Worm (Caenorhabditis elegans): ENCODE data around the gene glb-17.

Gene glb-17

DNA sequence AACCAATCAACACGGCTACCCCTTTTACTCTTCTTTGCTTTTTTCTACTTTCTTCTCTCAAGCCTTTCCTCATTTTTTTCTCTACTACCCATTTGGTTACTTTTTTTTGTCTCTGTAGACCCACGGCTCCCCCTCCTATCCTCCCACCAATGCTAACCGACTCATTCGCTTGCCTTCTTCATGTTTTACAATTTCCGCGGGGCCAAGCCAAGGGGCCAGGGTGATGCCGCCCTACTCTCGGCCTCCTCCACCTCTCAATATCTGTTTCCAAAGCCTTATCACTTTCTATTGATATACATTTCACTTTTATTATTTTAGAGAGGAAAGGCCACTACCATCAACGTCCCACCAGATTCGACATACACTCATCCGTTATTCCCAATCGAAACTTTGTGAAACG, 33.5 kb downstream of the glb-17 start, which contains the start of gene F49E2.5:
Gene F49E2.5, plus strand, starts transcription at position 301 of the 400 bp plus-strand sequence.
- TF ChIP-seq ztf-23 (GFP tag; IDR thresholded peaks at IDR 0.05) = no peak
- TF ChIP-seq med-1 (GFP tag; optimal IDR thresholded peaks at IDR 0.05; ENCODE audit: insufficient read depth) = no peak
- TF ChIP-seq tab-1 (GFP tag; IDR thresholded peaks at IDR 0.05) = no peak
- no peak for TF ChIP-seq flt-1 (GFP tag; IDR thresholded peaks at IDR 0.05)

DNA sequence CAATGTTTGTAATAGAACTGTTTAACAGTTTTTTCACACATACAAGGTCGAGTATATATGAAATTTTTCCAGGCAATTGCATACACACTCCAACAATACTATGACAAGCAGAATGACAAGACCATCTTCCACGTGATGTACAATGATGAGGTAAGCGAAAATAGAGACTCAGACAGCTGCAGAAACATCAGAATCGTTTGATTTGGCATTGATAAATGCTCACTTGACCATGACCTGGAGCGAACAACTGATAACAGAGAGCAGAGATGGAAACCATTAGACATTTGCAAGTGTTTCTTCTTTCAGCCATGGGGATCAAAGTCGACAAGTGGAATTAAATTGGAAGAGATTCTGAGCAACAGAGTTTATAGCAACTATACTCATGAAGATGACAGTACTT, 36.4 kb downstream of the glb-17 start:
- no peak for TF ChIP-seq ztf-29 (GFP tag; IDR thresholded peaks at IDR 0.05)
- TF ChIP-seq cog-1 (tag; optimal IDR thresholded peaks at IDR 0.05) = no peak
- no peak for TF ChIP-seq klf-2 (GFP tag; conservative IDR thresholded peaks at IDR 0.05)
- TF ChIP-seq ref-1 (GFP tag; conservative IDR thresholded peaks at IDR 0.05) = no peak
- no peak for TF ChIP-seq flt-1 (GFP tag; IDR thresholded peaks at IDR 0.05)
- TF ChIP-seq ztf-23 (GFP tag; IDR thresholded peaks at IDR 0.05) = no peak
- TF ChIP-seq tab-1 (GFP tag; IDR thresholded peaks at IDR 0.05) = no peak

DNA sequence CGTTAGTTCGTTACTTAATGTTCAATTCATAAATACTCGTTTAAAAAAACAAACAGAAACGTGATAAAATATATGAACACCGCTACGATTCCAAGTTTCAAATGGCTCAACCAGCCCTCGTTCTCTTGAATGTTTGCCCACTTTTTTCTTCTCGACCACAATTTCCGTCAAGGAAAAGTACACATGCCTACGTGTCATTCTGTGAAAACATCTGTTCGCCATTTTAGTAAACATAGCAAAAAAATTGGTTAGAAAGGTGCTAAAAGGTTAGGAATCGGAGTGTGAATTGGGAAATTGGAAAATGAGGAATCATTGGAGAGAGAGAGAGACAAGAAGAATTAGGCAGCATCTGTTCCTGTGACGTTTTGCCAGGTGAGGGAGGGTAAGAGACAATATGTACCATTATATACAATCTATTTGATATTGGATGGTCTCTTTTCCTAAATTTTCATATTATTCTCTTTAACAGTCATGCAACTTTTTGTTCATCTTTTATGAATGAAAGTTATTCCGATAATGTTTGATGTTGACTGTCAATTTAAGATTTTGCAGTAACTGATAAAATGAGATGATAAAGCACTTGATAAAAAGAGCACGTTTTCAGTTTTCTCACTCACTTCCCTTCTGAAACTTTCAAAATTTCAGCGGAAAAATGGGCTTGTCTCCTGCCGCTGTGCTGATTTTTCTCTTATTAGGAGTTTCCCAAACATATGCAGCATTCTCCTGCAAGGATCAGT, 37.4 kb downstream of the glb-17 start, which contains the start of gene nuc-1:
Gene nuc-1, plus strand, starts transcription at position 612 of the 737 bp plus-strand sequence.
- no peak for TF ChIP-seq cog-1 (tag; optimal IDR thresholded peaks at IDR 0.05)
- no peak for TF ChIP-seq flt-1 (GFP tag; IDR thresholded peaks at IDR 0.05)
- TF ChIP-seq T22C8.4 (GFP tag; IDR thresholded peaks at IDR 0.05) = no peak
- no peak for TF ChIP-seq med-1 (GFP tag; optimal IDR thresholded peaks at IDR 0.05; ENCODE audit: insufficient read depth)
- no peak for TF ChIP-seq tab-1 (GFP tag; IDR thresholded peaks at IDR 0.05)
- TF ChIP-seq ref-1 (GFP tag; conservative IDR thresholded peaks at IDR 0.05) = no peak
- no peak for TF ChIP-seq ztf-23 (GFP tag; IDR thresholded peaks at IDR 0.05)
- no peak for TF ChIP-seq ztf-29 (GFP tag; IDR thresholded peaks at IDR 0.05)
- TF ChIP-seq klf-2 (GFP tag; conservative IDR thresholded peaks at IDR 0.05) = no peak

DNA sequence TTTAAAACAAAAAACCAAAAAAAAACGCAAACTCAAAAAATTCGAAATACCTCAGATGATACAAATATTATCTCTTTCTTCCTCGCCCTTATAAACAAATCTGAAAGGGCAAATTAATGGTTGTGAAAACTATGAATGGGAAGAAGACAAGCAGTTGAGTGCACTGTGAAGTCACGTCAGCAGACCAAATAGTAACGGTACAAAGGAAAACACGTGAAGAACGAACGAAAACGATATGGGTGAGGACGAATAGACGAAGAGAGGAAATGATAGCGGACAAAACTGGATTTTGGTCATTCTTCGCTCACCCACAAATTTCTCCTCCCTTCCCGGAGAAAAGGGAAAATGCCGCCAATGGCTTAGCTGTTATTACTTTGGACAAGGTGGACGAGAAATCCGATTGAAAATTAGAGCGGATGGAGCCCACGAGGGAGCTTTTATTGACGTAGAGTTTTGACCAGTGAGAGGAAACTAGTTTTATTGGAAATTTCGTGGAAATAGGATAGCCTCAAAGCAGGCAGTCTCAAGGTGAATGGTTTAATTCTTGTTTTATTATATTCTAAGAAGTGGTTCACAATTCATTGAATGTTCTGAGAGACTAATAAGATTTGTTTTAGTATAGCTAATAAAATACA, 39.2 kb downstream of the glb-17 start:
- no peak for TF ChIP-seq ztf-23 (GFP tag; IDR thresholded peaks at IDR 0.05)
- no peak for TF ChIP-seq ref-1 (GFP tag; conservative IDR thresholded peaks at IDR 0.05)
- TF ChIP-seq T22C8.4 (GFP tag; IDR thresholded peaks at IDR 0.05) = no peak
- no peak for TF ChIP-seq klf-2 (GFP tag; conservative IDR thresholded peaks at IDR 0.05)
- TF ChIP-seq tab-1 (GFP tag; IDR thresholded peaks at IDR 0.05) = no peak

DNA sequence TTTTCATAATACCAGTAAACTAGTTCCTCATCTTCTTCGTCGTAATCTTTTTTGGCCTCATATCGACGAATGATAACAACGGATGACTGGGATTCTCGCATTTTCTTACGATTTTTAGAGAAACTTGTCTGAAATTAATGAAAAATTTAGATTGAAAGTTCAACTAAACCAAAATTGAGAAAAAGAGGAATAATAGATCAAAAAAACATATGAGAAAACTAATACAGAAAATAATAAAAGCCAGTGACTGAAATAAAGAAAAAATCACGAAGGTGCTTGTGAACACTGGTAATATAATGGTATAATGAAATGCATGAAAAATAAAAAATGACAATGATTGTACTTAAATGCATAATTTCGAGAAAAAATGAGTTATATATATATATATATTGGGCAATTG, 40.2 kb downstream of the glb-17 start, which contains the start of gene C07B5.8:
Gene C07B5.8, minus strand, starts transcription at position 101 of the 400 bp plus-strand sequence.
- TF ChIP-seq cog-1 (tag; optimal IDR thresholded peaks at IDR 0.05) (no peak), ztf-23 (GFP tag; IDR thresholded peaks at IDR 0.05) (no peak), ref-1 (GFP tag; conservative IDR thresholded peaks at IDR 0.05) (no peak), klf-2 (GFP tag; conservative IDR thresholded peaks at IDR 0.05) (no peak), flt-1 (GFP tag; IDR thresholded peaks at IDR 0.05) (no peak), med-1 (GFP tag; optimal IDR thresholded peaks at IDR 0.05; ENCODE audit: insufficient read depth) (no peak), ztf-29 (GFP tag; IDR thresholded peaks at IDR 0.05) (no peak), T22C8.4 (GFP tag; IDR thresholded peaks at IDR 0.05) (no peak), tab-1 (GFP tag; IDR thresholded peaks at IDR 0.05) (no peak)

DNA sequence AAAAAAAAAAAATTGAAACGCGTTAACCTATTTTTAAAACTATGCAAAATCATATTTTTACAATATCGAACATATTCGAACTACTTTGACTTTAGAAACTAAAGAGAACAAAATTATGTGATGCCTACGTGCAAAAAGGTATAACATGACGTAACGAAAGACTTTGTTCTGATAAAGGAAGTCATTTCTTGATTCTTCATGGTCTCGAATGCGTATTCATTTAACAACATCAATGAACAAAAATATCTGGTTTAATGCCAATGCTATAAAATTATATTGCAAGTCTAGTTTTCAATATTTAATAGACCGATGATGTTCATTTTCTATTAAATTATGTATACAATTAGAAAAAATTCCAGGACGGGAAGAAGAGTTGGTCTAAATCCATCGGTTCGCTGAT, 40.8 kb downstream of the glb-17 start:
- TF ChIP-seq T22C8.4 (GFP tag; IDR thresholded peaks at IDR 0.05) (no peak), med-1 (GFP tag; optimal IDR thresholded peaks at IDR 0.05; ENCODE audit: insufficient read depth) (no peak)

DNA sequence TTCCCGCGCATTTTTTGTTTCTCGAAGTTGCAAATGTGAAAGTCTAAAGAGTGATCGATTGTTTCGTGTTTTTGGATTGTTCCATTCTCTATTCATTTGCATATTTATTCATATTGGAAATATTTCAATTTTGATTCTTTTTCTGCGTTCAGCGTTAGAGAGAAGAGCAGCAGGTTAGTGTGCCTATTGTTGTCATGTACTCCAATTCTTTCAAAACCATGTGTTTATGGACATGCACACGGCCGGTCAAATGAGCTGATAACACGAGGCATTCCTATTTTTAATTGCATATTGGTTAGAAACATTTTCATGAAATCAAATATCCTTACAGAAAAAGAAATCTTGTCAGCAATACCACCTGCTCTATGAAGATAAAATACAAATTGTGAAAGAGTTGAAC, 45.2 kb downstream of the glb-17 start:
- no peak for TF ChIP-seq ztf-23 (GFP tag; IDR thresholded peaks at IDR 0.05)
- TF ChIP-seq tab-1 (GFP tag; IDR thresholded peaks at IDR 0.05) = no peak
- TF ChIP-seq T22C8.4 (GFP tag; IDR thresholded peaks at IDR 0.05) = no peak
- no peak for TF ChIP-seq flt-1 (GFP tag; IDR thresholded peaks at IDR 0.05)
- no peak for TF ChIP-seq med-1 (GFP tag; optimal IDR thresholded peaks at IDR 0.05; ENCODE audit: insufficient read depth)

DNA sequence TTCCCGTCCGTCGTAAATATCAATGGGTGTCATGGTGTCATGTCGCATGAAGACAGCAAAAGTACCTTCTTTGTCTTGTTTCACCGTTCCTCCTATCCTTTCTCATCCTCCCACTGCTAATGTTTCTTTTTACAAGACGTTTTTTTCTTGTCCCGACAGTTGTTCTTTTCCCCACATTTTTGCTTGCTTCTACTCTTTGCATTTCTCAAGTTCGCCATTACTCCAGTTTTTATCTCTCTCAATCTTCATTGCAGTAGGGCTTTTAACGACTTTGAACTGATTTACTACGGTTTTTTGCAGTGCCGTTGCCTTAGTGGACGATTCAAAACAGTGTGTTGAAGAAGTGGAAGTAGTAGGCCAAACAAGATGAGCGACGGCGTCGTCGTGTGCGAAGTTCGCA, 47.5 kb downstream of the glb-17 start, which contains the start of gene C07B5.4:
Gene C07B5.4, plus strand, starts transcription at position 301 of the 400 bp plus-strand sequence.
- TF ChIP-seq ref-1 (GFP tag; conservative IDR thresholded peaks at IDR 0.05) = no peak

DNA sequence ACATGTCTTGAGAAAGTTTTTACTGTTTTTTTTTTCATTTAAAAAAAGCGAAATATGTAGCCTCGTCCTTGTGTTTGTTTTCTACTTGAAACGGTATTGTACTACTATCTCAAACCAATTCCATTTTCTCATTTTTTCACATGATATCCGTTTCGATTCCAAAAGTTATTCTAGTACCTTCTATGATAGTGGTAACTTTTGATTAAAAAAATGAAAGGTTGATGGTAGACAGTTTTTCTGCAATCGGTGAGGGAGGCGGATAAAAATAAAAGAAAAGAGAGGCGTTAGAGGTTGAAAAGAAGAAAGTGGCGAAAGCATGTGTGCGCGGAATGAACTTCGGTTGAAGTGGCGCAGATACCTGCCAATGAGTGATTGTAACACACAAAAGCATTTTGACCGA, 48.9 kb downstream of the glb-17 start:
- TF ChIP-seq klf-2 (GFP tag; conservative IDR thresholded peaks at IDR 0.05) (no peak), ztf-29 (GFP tag; IDR thresholded peaks at IDR 0.05) (no peak), T22C8.4 (GFP tag; IDR thresholded peaks at IDR 0.05) (no peak), ztf-23 (GFP tag; IDR thresholded peaks at IDR 0.05) (no peak), ref-1 (GFP tag; conservative IDR thresholded peaks at IDR 0.05) (no peak), cog-1 (tag; optimal IDR thresholded peaks at IDR 0.05) (no peak), med-1 (GFP tag; optimal IDR thresholded peaks at IDR 0.05; ENCODE audit: insufficient read depth) (no peak), flt-1 (GFP tag; IDR thresholded peaks at IDR 0.05) (no peak), tab-1 (GFP tag; IDR thresholded peaks at IDR 0.05) (no peak)
